Worm (Caenorhabditis elegans): Measurements from ENCODE around the gene B0495.9.
A peak's percentile ranks its signal among the peaks of the same experiment; 100 is the strongest.

B0495.9 gene

DNA sequence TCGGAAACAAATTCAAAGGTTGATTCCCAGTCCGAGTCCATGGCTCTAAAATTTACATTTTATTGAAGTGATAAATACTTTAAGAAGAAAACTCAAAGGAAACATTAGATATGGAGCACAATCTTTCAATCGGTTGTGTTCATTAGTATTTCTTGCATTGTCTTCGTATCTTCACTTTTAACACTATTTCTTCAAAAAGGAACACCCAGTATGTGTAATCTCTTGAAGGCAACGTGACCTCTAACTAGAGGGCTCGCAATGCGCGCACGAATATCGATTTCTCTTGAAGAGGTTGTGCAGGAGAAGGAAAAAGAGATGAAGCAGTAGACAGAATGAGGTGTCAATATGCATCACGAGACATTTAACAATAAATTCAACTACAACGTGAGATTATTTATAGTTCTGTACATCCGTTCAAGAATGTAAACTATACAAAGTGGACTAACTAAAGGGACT, 46.6 kb upstream of the B0495.9 start, which contains the start of the genes B0228.6 and B0228.1:
Gene B0228.6, minus strand, starts transcription at position 51 of the 456 bp plus-strand sequence.
Gene B0228.1, plus strand, starts transcription at position 228 of the 456 bp plus-strand sequence.
- TF ChIP-seq nhr-10 (tag; optimal IDR thresholded peaks at IDR 0.05) (no peak), nhr-11 (tag; optimal IDR thresholded peaks at IDR 0.05) (no peak), lsy-2 (tag; optimal IDR thresholded peaks at IDR 0.05) (peak in 1 of 2 experiments; percentile 38), C34F6.9 (tag; optimal IDR thresholded peaks at IDR 0.05) (peak; percentile 76), unc-39 (tag; optimal IDR thresholded peaks at IDR 0.05) (no peak), R02D3.7 (tag; optimal IDR thresholded peaks at IDR 0.05) (no peak)

ce11 chrII:7753500-7753899, 45.0 kb upstream of the B0495.9 start, which contains the start of gene trx-1:
Gene trx-1 (minus strand): TSS chrII:7753600.
- TF ChIP-seq dmd-4 (tag; optimal IDR thresholded peaks at IDR 0.05) (no peak), nhr-21 (tag; optimal IDR thresholded peaks at IDR 0.05) (no peak), ceh-82 (tag; optimal IDR thresholded peaks at IDR 0.05) (no peak), nhr-237 (tag; optimal IDR thresholded peaks at IDR 0.05) (no peak), ztf-1 (GFP tag; conservative IDR thresholded peaks at IDR 0.05) (no peak), R02D3.7 (tag; optimal IDR thresholded peaks at IDR 0.05) (no peak), nhr-25 (tag; optimal IDR thresholded peaks at IDR 0.05) (no peak), ama-1 (optimal IDR thresholded peaks at IDR 0.05) (no peak), nhr-129 (tag; optimal IDR thresholded peaks at IDR 0.05) (no peak), aly-2 (tag; optimal IDR thresholded peaks at IDR 0.05) (no peak), peb-1 (tag; optimal IDR thresholded peaks at IDR 0.05) (no peak)

ce11 chrII:7736725-7737124, 28.2 kb upstream of the B0495.9 start:
- TF ChIP-seq sma-3 (GFP tag; optimal IDR thresholded peaks at IDR 0.05) = no peak
- TF ChIP-seq lin-13 (GFP tag; optimal IDR thresholded peaks at IDR 0.05) = no peak
- TF ChIP-seq nhr-25 (tag; optimal IDR thresholded peaks at IDR 0.05) = no peak
- no peak for TF ChIP-seq ceh-82 (tag; optimal IDR thresholded peaks at IDR 0.05)
- TF ChIP-seq dmd-4 (tag; optimal IDR thresholded peaks at IDR 0.05) = no peak
- no peak for TF ChIP-seq ztf-4 (tag; optimal IDR thresholded peaks at IDR 0.05)
- no peak for TF ChIP-seq ztf-1 (GFP tag; conservative IDR thresholded peaks at IDR 0.05)
- TF ChIP-seq Y55F3AM.14 (GFP tag; optimal IDR thresholded peaks at IDR 0.05) = no peak
- TF ChIP-seq gmeb-1 (tag; optimal IDR thresholded peaks at IDR 0.05) = no peak
- TF ChIP-seq crh-2 (tag; optimal IDR thresholded peaks at IDR 0.05) = no peak
- no peak for TF ChIP-seq sem-4 (tag; optimal IDR thresholded peaks at IDR 0.05)
- no peak for TF ChIP-seq C34F6.9 (tag; optimal IDR thresholded peaks at IDR 0.05)
- TF ChIP-seq peb-1 (tag; optimal IDR thresholded peaks at IDR 0.05) = no peak
- no peak for TF ChIP-seq nhr-10 (tag; optimal IDR thresholded peaks at IDR 0.05)
- TF ChIP-seq alr-1 (tag; optimal IDR thresholded peaks at IDR 0.05) = no peak
- no peak for TF ChIP-seq ztf-11 (tag; optimal IDR thresholded peaks at IDR 0.05)

DNA sequence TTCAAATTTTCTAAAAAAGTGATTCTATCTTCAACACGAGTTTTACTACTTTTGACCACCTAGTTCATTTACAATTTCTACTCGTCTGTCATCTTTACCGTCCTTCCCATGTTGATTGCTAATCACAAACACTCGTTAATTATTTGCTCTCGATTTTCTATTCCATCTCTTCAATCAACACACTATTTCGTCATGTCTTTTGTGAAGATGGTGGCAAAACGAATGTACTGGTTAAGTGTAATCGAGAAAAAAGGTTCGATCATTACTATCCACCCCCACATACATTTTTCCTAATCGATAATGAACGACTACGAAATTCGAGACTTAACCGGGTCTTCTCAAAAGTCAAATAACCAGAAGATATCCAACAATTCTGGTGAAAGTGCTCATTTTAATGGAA, 16.1 kb upstream of the B0495.9 start, which contains the start of gene cpna-2:
Gene cpna-2, plus strand, starts transcription at position 301 of the 400 bp plus-strand sequence.
- TF ChIP-seq egl-27 (tag; optimal IDR thresholded peaks at IDR 0.05) = no peak
- no peak for TF ChIP-seq ztf-4 (tag; optimal IDR thresholded peaks at IDR 0.05)
- TF ChIP-seq unc-62 (GFP tag; optimal IDR thresholded peaks at IDR 0.05) = no peak
- no peak for TF ChIP-seq ceh-82 (tag; optimal IDR thresholded peaks at IDR 0.05)
- no peak for TF ChIP-seq alr-1 (tag; optimal IDR thresholded peaks at IDR 0.05)
- TF ChIP-seq lin-39 (tag; optimal IDR thresholded peaks at IDR 0.05) = no peak
- TF ChIP-seq unc-39 (tag; optimal IDR thresholded peaks at IDR 0.05) = no peak
- TF ChIP-seq mab-5 (tag; optimal IDR thresholded peaks at IDR 0.05) = no peak
- TF ChIP-seq lin-13 (GFP tag; optimal IDR thresholded peaks at IDR 0.05) = no peak
- TF ChIP-seq fos-1 (tag; optimal IDR thresholded peaks at IDR 0.05) = no peak

DNA sequence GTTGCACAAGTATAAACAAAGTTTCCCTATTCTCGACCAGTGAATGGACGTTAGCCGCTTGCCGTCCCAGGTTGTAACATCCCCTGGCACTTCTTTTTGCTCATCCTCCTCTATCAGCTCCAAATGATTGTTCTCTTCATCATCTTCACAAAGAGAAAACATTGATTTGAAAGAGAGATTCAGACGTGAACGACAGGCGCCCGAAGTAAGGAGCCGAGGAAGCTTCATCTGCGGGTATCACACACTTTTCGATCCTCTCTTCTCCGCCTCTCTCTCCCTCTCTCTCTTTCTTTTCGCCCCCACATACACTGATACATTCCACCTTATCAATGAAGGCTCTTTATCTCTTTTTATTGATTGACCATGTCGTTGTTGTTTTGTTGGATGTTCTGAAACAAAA, 14.3 kb upstream of the B0495.9 start:
- TF ChIP-seq mbf-1 (tag; optimal IDR thresholded peaks at IDR 0.05) = no peak
- no peak for TF ChIP-seq unc-55 (GFP tag; optimal IDR thresholded peaks at IDR 0.05)
- TF ChIP-seq ama-1 (optimal IDR thresholded peaks at IDR 0.05) = no peak
- peak; percentile 0 for TF ChIP-seq sma-9 (GFP tag; optimal IDR thresholded peaks at IDR 0.05)
- no peak for TF ChIP-seq sma-9 (tag; optimal IDR thresholded peaks at IDR 0.05)
- TF ChIP-seq crh-2 (tag; optimal IDR thresholded peaks at IDR 0.05) = no peak
- TF ChIP-seq skn-1 (tag; optimal IDR thresholded peaks at IDR 0.05) = no peak
- TF ChIP-seq ztf-11 (tag; optimal IDR thresholded peaks at IDR 0.05) = no peak
- no peak for TF ChIP-seq blmp-1 (tag; optimal IDR thresholded peaks at IDR 0.05; ENCODE audit: insufficient read depth)
- no peak for TF ChIP-seq sma-3 (GFP tag; optimal IDR thresholded peaks at IDR 0.05)
- TF ChIP-seq lin-13 (GFP tag; optimal IDR thresholded peaks at IDR 0.05) = no peak
- no peak for TF ChIP-seq ZK546.5 (tag; optimal IDR thresholded peaks at IDR 0.05)
- no peak for TF ChIP-seq elt-3 (tag; optimal IDR thresholded peaks at IDR 0.05)
- TF ChIP-seq nhr-6 (tag; optimal IDR thresholded peaks at IDR 0.05) = no peak
- no peak for TF ChIP-seq R02D3.7 (tag; optimal IDR thresholded peaks at IDR 0.05)
- peak; percentile 10 for TF ChIP-seq C34F6.9 (tag; optimal IDR thresholded peaks at IDR 0.05)
- no peak for TF ChIP-seq peb-1 (tag; optimal IDR thresholded peaks at IDR 0.05)
- TF ChIP-seq nhr-23 (tag; optimal IDR thresholded peaks at IDR 0.05) = no peak
- peak; percentile 62 for TF ChIP-seq nhr-129 (tag; optimal IDR thresholded peaks at IDR 0.05)
- TF ChIP-seq nhr-21 (tag; optimal IDR thresholded peaks at IDR 0.05) = no peak
- TF ChIP-seq zag-1 (tag; optimal IDR thresholded peaks at IDR 0.05) = no peak
- no peak for TF ChIP-seq lin-11 (tag; optimal IDR thresholded peaks at IDR 0.05)
- TF ChIP-seq unc-62 (GFP tag; optimal IDR thresholded peaks at IDR 0.05) = no peak
- no peak for TF ChIP-seq mab-5 (tag; optimal IDR thresholded peaks at IDR 0.05)
- TF ChIP-seq gmeb-1 (tag; optimal IDR thresholded peaks at IDR 0.05) = no peak
- no peak for TF ChIP-seq nhr-10 (tag; optimal IDR thresholded peaks at IDR 0.05)
- TF ChIP-seq F13H6.1 (tag; optimal IDR thresholded peaks at IDR 0.05) = peak; percentile 77
- no peak for TF ChIP-seq aly-2 (tag; optimal IDR thresholded peaks at IDR 0.05)
- TF ChIP-seq Y55F3AM.14 (GFP tag; optimal IDR thresholded peaks at IDR 0.05) = no peak
